Fruit fly (Drosophila melanogaster) whole organism, embryonic: ENCODE results near the gene Ada1-2.

Experiments
- Adf1 ChIP-seq: fragments of 200-800 bp; sonication (Bioruptor generic); IDR thresholded peaks from 2 replicates; pipeline ENCODE4 v1.3.6; 2022; ENCODE audit warnings: missing biosample characterization, missing genetic modification characterization
- CG12104 ChIP-seq: fragments of 200-800 bp; sonication (Bioruptor generic); optimal IDR thresholded peaks from 3 replicates; lab custom pipeline; 2016; ENCODE audit warnings: missing biosample characterization, missing genetic modification characterization
- CG1602 ChIP-seq: fragments of 200-800 bp; sonication (Bioruptor generic); optimal IDR thresholded peaks from 3 replicates; lab custom pipeline; 2016; ENCODE audit warnings: missing biosample characterization, missing genetic modification characterization
- CG17912 ChIP-seq: fragments of 200-800 bp; sonication (Bioruptor generic); optimal IDR thresholded peaks from 2 replicates; lab custom pipeline; 2018; ENCODE audit warnings: missing biosample characterization, mild to moderate bottlenecking, missing genetic modification characterization
- CG18476 ChIP-seq: fragments of 200-800 bp; sonication (Bioruptor generic); optimal IDR thresholded peaks from 2 replicates; lab custom pipeline; 2016; ENCODE audit warnings: missing biosample characterization, mild to moderate bottlenecking, missing genetic modification characterization
- CG3407 ChIP-seq: fragments of 200-800 bp; sonication (Bioruptor generic); optimal IDR thresholded peaks from 2 replicates; lab custom pipeline; 2018; ENCODE audit warnings: missing biosample characterization, mild to moderate bottlenecking, missing genetic modification characterization
- CG4360 ChIP-seq: fragments of 200-800 bp; sonication (Bioruptor generic); IDR thresholded peaks from 2 replicates; pipeline ENCODE4 v1.3.6; 2022; ENCODE audit warnings: missing biosample characterization, missing genetic modification characterization
- CG6272 ChIP-seq: fragments of 200-800 bp; sonication (Bioruptor generic); IDR thresholded peaks from 2 replicates; pipeline ENCODE4 v1.3.6; 2022; ENCODE audit warnings: missing biosample characterization, missing genetic modification characterization
- CG6654 ChIP-seq: fragments of 200-800 bp; sonication (Bioruptor generic); optimal IDR thresholded peaks from 2 replicates; lab custom pipeline; 2017; ENCODE audit warnings: missing biosample characterization, mild to moderate bottlenecking, missing genetic modification characterization
- CG6689 ChIP-seq: fragments of 200-800 bp; sonication (Bioruptor generic); IDR thresholded peaks from 2 replicates; pipeline ENCODE4 v1.3.6; 2022; ENCODE audit warnings: missing biosample characterization, missing genetic modification characterization
- CG7372 ChIP-seq: fragments of 200-800 bp; sonication (Bioruptor generic); IDR thresholded peaks from 2 replicates; pipeline ENCODE4 v1.3.6; 2022; ENCODE audit warnings: missing biosample characterization, missing genetic modification characterization
- CG7556 ChIP-seq: fragments of 200-800 bp; sonication (Bioruptor generic); optimal IDR thresholded peaks from 2 replicates; lab custom pipeline; 2017; ENCODE audit warnings: missing biosample characterization, mild to moderate bottlenecking, missing genetic modification characterization
- CG9437 ChIP-seq: fragments of 200-800 bp; sonication (Bioruptor generic); optimal IDR thresholded peaks from 2 replicates; lab custom pipeline; 2018; ENCODE audit warnings: missing biosample characterization, mild to moderate bottlenecking, missing genetic modification characterization
- E2f1 ChIP-seq: fragments of 200-800 bp; sonication (Bioruptor generic); IDR thresholded peaks from 2 replicates; pipeline ENCODE4 v1.3.6; 2022; ENCODE audit warnings: missing biosample characterization, missing genetic modification characterization
- Elba2 ChIP-seq: fragments of 200-800 bp; sonication (Bioruptor generic); optimal IDR thresholded peaks from 3 replicates; lab custom pipeline; 2016; ENCODE audit warnings: missing biosample characterization, missing genetic modification characterization
- Ets65A ChIP-seq: fragments of 200-800 bp; sonication (Bioruptor generic); peaks from one replicate; lab custom pipeline; 2016; ENCODE audit warnings: missing biosample characterization, missing genetic modification characterization
- Fer2 ChIP-seq: fragments of 200-800 bp; sonication (Bioruptor generic); optimal IDR thresholded peaks from 2 replicates; lab custom pipeline; 2018; ENCODE audit warnings: missing biosample characterization, mild to moderate bottlenecking, missing genetic modification characterization, moderate library complexity
- GATAe ChIP-seq: fragments of 200-800 bp; sonication (Bioruptor generic); conservative IDR thresholded peaks from 2 replicates; pipeline ENCODE4 v1.3.6; 2022; ENCODE audit warnings: missing biosample characterization, missing genetic modification characterization
- H15 ChIP-seq: fragments of 200-800 bp; sonication (Bioruptor generic); IDR thresholded peaks from 3 replicates; pipeline ENCODE4 v1.3.6; 2022; ENCODE audit warnings: missing biosample characterization, missing genetic modification characterization
- MBD-R2 ChIP-seq: fragments of 200-800 bp; sonication (Bioruptor generic); IDR thresholded peaks from 2 replicates; pipeline ENCODE4 v1.3.6; 2022; ENCODE audit warnings: missing biosample characterization, missing genetic modification characterization
- Med ChIP-seq: fragments of 200-800 bp; sonication (Bioruptor generic); peaks from one replicate; lab custom pipeline; 2016; ENCODE audit warnings: missing biosample characterization, missing genetic modification characterization, mild to moderate bottlenecking, inconsistent platforms, moderate library complexity
- Meics ChIP-seq: fragments of 200-800 bp; sonication (Bioruptor generic); optimal IDR thresholded peaks from 2 replicates; lab custom pipeline; 2017; ENCODE audit warnings: missing biosample characterization, mild to moderate bottlenecking, missing genetic modification characterization
- Nf-YA ChIP-seq: fragments of 200-800 bp; sonication (Bioruptor generic); IDR thresholded peaks from 2 replicates; pipeline ENCODE4 v1.3.6; 2022; ENCODE audit warnings: missing biosample characterization, missing genetic modification characterization
- al ChIP-seq: fragments of 200-800 bp; sonication (Bioruptor generic); IDR thresholded peaks from 2 replicates; pipeline ENCODE4 v1.3.6; 2022; ENCODE audit warnings: missing biosample characterization, missing genetic modification characterization
- emc ChIP-seq: fragments of 200-800 bp; sonication (Bioruptor generic); optimal IDR thresholded peaks from 2 replicates; lab custom pipeline; 2016; ENCODE audit warnings: missing biosample characterization, missing genetic modification characterization
- fd96Cb ChIP-seq: fragments of 200-800 bp; sonication (Bioruptor generic); optimal IDR thresholded peaks from 2 replicates; lab custom pipeline; 2018; ENCODE audit warnings: missing biosample characterization, mild to moderate bottlenecking, missing genetic modification characterization, moderate library complexity
- grn ChIP-seq: fragments of 200-800 bp; sonication (Bioruptor generic); optimal IDR thresholded peaks from 3 replicates; lab custom pipeline; 2017; ENCODE audit warnings: missing biosample characterization, missing genetic modification characterization
- gt ChIP-seq: fragments of 200-800 bp; sonication (Bioruptor generic); IDR thresholded peaks from 2 replicates; pipeline ENCODE4 v1.3.6; 2022; ENCODE audit warnings: missing biosample characterization, missing genetic modification characterization
- hb ChIP-seq: fragments of 200-800 bp; sonication (Bioruptor generic); IDR thresholded peaks from 3 replicates; pipeline ENCODE4 v1.3.6; 2022; ENCODE audit warnings: missing biosample characterization, missing genetic modification characterization; ENCODE audit not compliant: partially characterized antibody
- hbn ChIP-seq: fragments of 200-800 bp; sonication (Bioruptor generic); IDR thresholded peaks from 2 replicates; pipeline ENCODE4 v1.3.6; 2022; ENCODE audit warnings: missing biosample characterization, missing genetic modification characterization; ENCODE audit not compliant: partially characterized antibody
- ind ChIP-seq: fragments of 200-800 bp; sonication (Bioruptor generic); optimal IDR thresholded peaks from 3 replicates; lab custom pipeline; 2016; ENCODE audit warnings: missing biosample characterization, missing genetic modification characterization
- insv ChIP-seq, 2 experiments: fragments of 200-800 bp; sonication (Bioruptor generic); optimal IDR thresholded peaks; 3 replicates each; lab custom pipeline; 2016 to 2018; ENCODE audit warnings: missing biosample characterization in 2 of 2, missing genetic modification characterization in 2 of 2
- lab ChIP-seq: fragments of 200-800 bp; sonication (Bioruptor generic); optimal IDR thresholded peaks from 3 replicates; lab custom pipeline; 2017; ENCODE audit warnings: missing biosample characterization, missing genetic modification characterization, mild to moderate bottlenecking, moderate library complexity, missing genetic modification reagents
- maf-S ChIP-seq: fragments of 200-800 bp; sonication (Bioruptor generic); optimal IDR thresholded peaks from 2 replicates; lab custom pipeline; 2016; ENCODE audit warnings: missing biosample characterization, missing genetic modification characterization
- pb ChIP-seq: fragments of 200-800 bp; sonication (Bioruptor generic); optimal IDR thresholded peaks from 3 replicates; lab custom pipeline; 2016; ENCODE audit warnings: missing biosample characterization, missing genetic modification characterization
- pnt ChIP-seq: fragments of 200-800 bp; sonication (Bioruptor generic); optimal IDR thresholded peaks from 3 replicates; lab custom pipeline; 2016; ENCODE audit warnings: missing biosample characterization, missing genetic modification characterization
- slp2 ChIP-seq: fragments of 200-800 bp; sonication (Bioruptor generic); optimal IDR thresholded peaks from 2 replicates; lab custom pipeline; 2016; ENCODE audit warnings: missing biosample characterization, missing genetic modification characterization
- toy ChIP-seq: fragments of 200-800 bp; sonication (Bioruptor generic); IDR thresholded peaks from 2 replicates; pipeline ENCODE4 v1.3.6; 2022; ENCODE audit warnings: missing biosample characterization, missing genetic modification characterization
- wek ChIP-seq: fragments of 200-800 bp; sonication (Bioruptor generic); optimal IDR thresholded peaks from 3 replicates; lab custom pipeline; 2018; ENCODE audit warnings: missing biosample characterization, mild to moderate bottlenecking, missing genetic modification characterization, moderate library complexity
- zf30C ChIP-seq: fragments of 200-800 bp; sonication (Bioruptor generic); optimal IDR thresholded peaks from 3 replicates; lab custom pipeline; 2018; ENCODE audit warnings: missing biosample characterization, mild to moderate bottlenecking, missing genetic modification characterization

The Ada1-2 gene

dm6 chr2L:11949917-11950316 lies 42.8 kb upstream of the Ada1-2 start (continued):
- TF ChIP-seq fd96Cb = peak; percentile 44
- no peak for TF ChIP-seq CG7372 (GFP tag; lab: Robert Waterston, UW)
- TF ChIP-seq CG12104 (GFP tag; lab: Kevin White, UChicago) = peak; percentile 4
- TF ChIP-seq CG6689 (GFP tag; lab: Robert Waterston, UW) = peak; percentile 56
- TF ChIP-seq pnt (GFP tag; lab: Kevin White, UChicago) = peak; percentile 50
- TF ChIP-seq lab = no peak
- TF ChIP-seq pb (GFP tag; lab: Kevin White, UChicago) = no peak
- TF ChIP-seq CG17912 (GFP tag; lab: Kevin White, UChicago) = no peak
- TF ChIP-seq MBD-R2 (GFP tag; lab: Robert Waterston, UW) = no peak
- no peak for TF ChIP-seq Fer2 (tag; lab: Kevin White, UChicago)
- no peak for TF ChIP-seq insv (GFP tag; optimal IDR thresholded peaks at IDR 0.05; lab: Kevin White, UChicago)
- no peak for TF ChIP-seq wek (GFP tag; lab: Kevin White, UChicago)
- peak; percentile 19 for TF ChIP-seq ind (GFP tag; lab: Kevin White, UChicago)
- TF ChIP-seq CG6654 (GFP tag; lab: Kevin White, UChicago) = no peak
- TF ChIP-seq Nf-YA = no peak
- peak; percentile 18 for TF ChIP-seq CG1602 (GFP tag; lab: Kevin White, UChicago)
- no peak for TF ChIP-seq toy (GFP tag; lab: Robert Waterston, UW)
- no peak for TF ChIP-seq hb (GFP tag; lab: Robert Waterston, UW)
- no peak for TF ChIP-seq zf30C (GFP tag; lab: Kevin White, UChicago)
- no peak for TF ChIP-seq maf-S (GFP tag; lab: Kevin White, UChicago)
- TF ChIP-seq CG6272 (GFP tag; lab: Robert Waterston, UW) = no peak
- TF ChIP-seq Meics (GFP tag; lab: Kevin White, UChicago) = no peak
- no peak for TF ChIP-seq Adf1 (GFP tag; lab: Robert Waterston, UW)
- TF ChIP-seq slp2 (GFP tag; lab: Kevin White, UChicago) = no peak
- peak; percentile 31; the same call in 1 of the 2 replicates for TF ChIP-seq E2f1 (GFP tag; lab: Robert Waterston, UW)
- TF ChIP-seq al (GFP tag; lab: Robert Waterston, UW) = no peak; the same call in 1 of the 2 replicates
- peak; percentile 29 for TF ChIP-seq CG9437 (GFP tag; lab: Kevin White, UChicago)
- no peak for TF ChIP-seq CG7556 (GFP tag; lab: Kevin White, UChicago)
- 0 out of 3 replicates have a peak, but pooled peaks have one; percentile 14 for TF ChIP-seq H15 (GFP tag; lab: Robert Waterston, UW)
- no peak for TF ChIP-seq CG3407 (GFP tag; lab: Kevin White, UChicago)
- TF ChIP-seq hbn = no peak

DNA sequence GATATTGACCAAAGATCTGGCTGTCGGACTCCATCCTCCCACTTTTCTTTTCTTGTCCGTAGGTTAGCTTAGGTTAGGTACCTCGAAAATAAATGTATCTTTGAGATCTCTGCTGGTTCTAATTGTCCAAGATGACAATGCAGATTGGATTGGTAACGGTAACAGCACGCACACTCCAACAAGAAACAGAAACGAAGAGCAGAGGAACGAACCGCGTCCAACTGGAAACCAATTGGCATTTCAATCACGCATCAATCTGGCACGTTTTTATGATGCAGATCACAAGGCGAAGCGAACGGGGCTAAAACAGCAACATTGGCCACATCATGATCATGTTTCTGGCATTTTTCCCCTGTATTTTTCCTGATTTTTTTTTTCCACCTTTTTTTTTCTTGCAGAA lies 36.9 kb upstream of the Ada1-2 start:
- peak; percentile 96 for TF ChIP-seq Elba2
- no peak for TF ChIP-seq Meics (GFP tag; lab: Kevin White, UChicago)
- no peak for TF ChIP-seq emc
- TF ChIP-seq grn (GFP tag; lab: Kevin White, UChicago) = peak; percentile 3
- TF ChIP-seq insv (GFP tag; optimal IDR thresholded peaks at IDR 0.05; lab: Kevin White, UChicago) = peak; percentile 21 to 91
- no peak for TF ChIP-seq CG4360 (GFP tag; lab: Robert Waterston, UW)
- no peak for TF ChIP-seq gt (GFP tag; lab: Robert Waterston, UW)
- TF ChIP-seq, all 482 proteins: peak for 3

- TF ChIP-seq CG18476 (GFP tag; lab: Kevin White, UChicago) (peak; percentile 21), GATAe (GFP tag; lab: Robert Waterston, UW) (no peak), Med (GFP tag; lab: Kevin White, UChicago) (peak; percentile 20), Ets65A (peak; percentile 67)
- TF ChIP-seq, all 482 proteins: peak for 3
These were observed 34.0 kb upstream of the Ada1-2 start for dm6 chr2L:11958729-11959128.
